Worm (Caenorhabditis elegans) whole organism, late embryonic: ENCODE data around the gene F36H5.9.

Experiments
- ahr-1 ChIP-seq: sonication (generic microtip); optimal IDR thresholded peaks from 2 replicates; lab custom pipeline; 2016; ENCODE audit warnings: missing genetic modification characterization, missing compliant biosample characterization
- ceh-9 ChIP-seq: sonication (generic microtip); optimal IDR thresholded peaks from 2 replicates; lab custom pipeline; 2016; ENCODE audit warnings: mild to moderate bottlenecking, missing genetic modification characterization, inconsistent platforms, missing compliant biosample characterization
- hlh-30 ChIP-seq: sonication (generic microtip); optimal IDR thresholded peaks from 2 replicates; lab custom pipeline; 2017; ENCODE audit warnings: antibody characterized with exemption, missing genetic modification characterization, missing compliant biosample characterization; ENCODE audit not compliant: insufficient read depth
- madf-2 ChIP-seq: sonication (generic microtip); optimal IDR thresholded peaks from 2 replicates; lab custom pipeline; 2017; ENCODE audit warnings: missing genetic modification characterization, missing compliant biosample characterization
- odd-2 ChIP-seq: sonication (generic microtip); optimal IDR thresholded peaks from 2 replicates; lab custom pipeline; 2017; ENCODE audit warnings: antibody characterized with exemption, mild to moderate bottlenecking, missing genetic modification characterization, missing compliant biosample characterization
- tbx-2 ChIP-seq: sonication (generic microtip); optimal IDR thresholded peaks from 2 replicates; lab custom pipeline; 2016; ENCODE audit warnings: missing genetic modification characterization, missing compliant biosample characterization
- unc-55 ChIP-seq: sonication (generic microtip); optimal IDR thresholded peaks from 2 replicates; lab custom pipeline; 2017; ENCODE audit warnings: missing biosample characterization, missing genetic modification reagents, missing genetic modification characterization

DNA sequence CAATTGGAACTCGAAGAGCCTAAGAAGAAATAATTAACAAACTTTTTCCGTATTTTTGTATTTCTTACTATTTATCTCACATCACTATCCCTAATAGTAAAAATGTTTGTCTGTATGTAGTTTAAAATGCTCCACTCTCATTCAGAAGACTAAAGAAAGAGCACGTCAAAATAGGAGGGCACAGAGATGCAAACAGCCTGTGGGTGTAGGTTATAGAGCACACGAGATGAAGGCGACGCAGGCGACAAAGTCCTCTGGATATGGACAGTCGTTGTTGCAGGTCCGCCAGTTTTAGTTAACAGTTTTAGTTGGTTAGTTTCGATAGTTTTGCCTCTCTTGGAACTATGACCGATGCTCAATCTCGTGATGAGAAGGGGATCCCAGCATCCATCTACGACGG, 21.0 kb downstream of the F36H5.9 start, which contains the start of gene ceh-82:
- TF ChIP-seq tbx-2 (tag; lab: Kevin White, UChicago) (no peak), madf-2 (no peak), unc-55 (GFP tag; lab: Kevin White, UChicago) (no peak), hlh-30 (tag; lab: Kevin White, UChicago) (no peak), ahr-1 (tag; lab: Kevin White, UChicago) (no peak), odd-2 (tag; lab: Kevin White, UChicago) (no peak), ceh-9 (tag; lab: Kevin White, UChicago) (no peak)
